Fruit fly (Drosophila melanogaster) whole organism, embryonic: ENCODE results near the gene CG31816.
A peak's percentile ranks its signal among the peaks of the same experiment; 100 is the strongest.

Source experiments
- Blimp-1 ChIP-seq: fragments of 200-800 bp; sonication (Bioruptor generic); optimal IDR thresholded peaks from 3 replicates; lab custom pipeline; 2018; ENCODE audit warnings: missing biosample characterization, missing genetic modification characterization, mild to moderate bottlenecking, moderate library complexity, missing genetic modification reagents
- CG10462 ChIP-seq: fragments of 200-800 bp; sonication (Bioruptor generic); optimal IDR thresholded peaks from 2 replicates; lab custom pipeline; 2016; ENCODE audit warnings: missing biosample characterization, missing genetic modification characterization
- CG11504 ChIP-seq: fragments of 200-800 bp; sonication (Bioruptor generic); optimal IDR thresholded peaks from 3 replicates; lab custom pipeline; 2019; ENCODE audit warnings: missing biosample characterization, mild to moderate bottlenecking, missing genetic modification characterization, moderate library complexity
- CG11696 ChIP-seq: fragments of 200-800 bp; sonication (Bioruptor generic); IDR thresholded peaks from 2 replicates; pipeline ENCODE4 v1.3.6; 2022; ENCODE audit warnings: missing biosample characterization, missing genetic modification characterization
- CG12391 ChIP-seq: fragments of 200-800 bp; sonication (Bioruptor generic); optimal IDR thresholded peaks from 3 replicates; lab custom pipeline; 2018; ENCODE audit warnings: missing biosample characterization, mild to moderate bottlenecking, missing genetic modification characterization, moderate library complexity
- CG14710 ChIP-seq: fragments of 200-800 bp; sonication (Bioruptor generic); optimal IDR thresholded peaks from 3 replicates; lab custom pipeline; 2019; ENCODE audit warnings: missing biosample characterization, mild to moderate bottlenecking, missing genetic modification characterization, moderate library complexity
- CG1647 ChIP-seq: fragments of 200-800 bp; sonication (Bioruptor generic); optimal IDR thresholded peaks from 3 replicates; lab custom pipeline; 2016; ENCODE audit warnings: missing biosample characterization, missing genetic modification characterization
- CG18476 ChIP-seq: fragments of 200-800 bp; sonication (Bioruptor generic); optimal IDR thresholded peaks from 2 replicates; lab custom pipeline; 2016; ENCODE audit warnings: missing biosample characterization, mild to moderate bottlenecking, missing genetic modification characterization
- CG31365 ChIP-seq: fragments of 200-800 bp; sonication (Bioruptor generic); optimal IDR thresholded peaks from 2 replicates; lab custom pipeline; 2018; ENCODE audit warnings: missing biosample characterization, mild to moderate bottlenecking, missing genetic modification characterization
- CG3163 ChIP-seq: fragments of 200-800 bp; sonication (Bioruptor generic); optimal IDR thresholded peaks from 3 replicates; lab custom pipeline; 2016; ENCODE audit warnings: missing biosample characterization, missing genetic modification characterization
- CG32767 ChIP-seq: fragments of 200-800 bp; sonication (Bioruptor generic); IDR thresholded peaks from 2 replicates; pipeline ENCODE4 v1.3.6; 2022; ENCODE audit warnings: missing biosample characterization, missing genetic modification characterization
- CG34224 ChIP-seq: fragments of 200-800 bp; sonication (Bioruptor generic); IDR thresholded peaks from 3 replicates; pipeline ENCODE4 v1.3.6; 2022; ENCODE audit warnings: missing biosample characterization, missing genetic modification characterization; ENCODE audit not compliant: partially characterized antibody
- CG3726 ChIP-seq: fragments of 200-800 bp; sonication (Bioruptor generic); IDR thresholded peaks from 3 replicates; pipeline ENCODE4, ENCODE4 v1.3.6; 2022; ENCODE audit warnings: missing biosample characterization, missing genetic modification characterization
- CG4360 ChIP-seq: fragments of 200-800 bp; sonication (Bioruptor generic); IDR thresholded peaks from 2 replicates; pipeline ENCODE4 v1.3.6; 2022; ENCODE audit warnings: missing biosample characterization, missing genetic modification characterization
- CG43689 ChIP-seq: fragments of 200-800 bp; sonication (Bioruptor generic); IDR thresholded peaks from 2 replicates; pipeline ENCODE4 v1.3.6; 2022; ENCODE audit warnings: missing biosample characterization, missing genetic modification characterization
- CG6689 ChIP-seq: fragments of 200-800 bp; sonication (Bioruptor generic); IDR thresholded peaks from 2 replicates; pipeline ENCODE4 v1.3.6; 2022; ENCODE audit warnings: missing biosample characterization, missing genetic modification characterization
- CG8388 ChIP-seq: fragments of 200-800 bp; sonication (Bioruptor generic); optimal IDR thresholded peaks from 2 replicates; lab custom pipeline; 2019; ENCODE audit warnings: missing biosample characterization, mild to moderate bottlenecking, missing genetic modification characterization, moderate library complexity
- CG8944 ChIP-seq: fragments of 200-800 bp; sonication (Bioruptor generic); optimal IDR thresholded peaks from 3 replicates; lab custom pipeline; 2016; ENCODE audit warnings: missing biosample characterization, missing genetic modification characterization
- Drgx ChIP-seq: fragments of 200-800 bp; sonication (Bioruptor generic); IDR thresholded peaks from 2 replicates; pipeline ENCODE4 v1.3.6; 2022; ENCODE audit warnings: missing biosample characterization, missing genetic modification characterization
- Eip74EF ChIP-seq, 2 experiments: fragments of 200-800 bp in 1 of 2; fragments of >200 bp in 1 of 2; sonication (Bioruptor generic) in 1 of 2; optimal IDR thresholded peaks; 2 replicates each; lab custom pipeline; 2017 to 2019; ENCODE audit warnings: missing biosample characterization in 2 of 2, missing genetic modification characterization in 2 of 2, mild to moderate bottlenecking in 1 of 2, moderate library complexity in 1 of 2
- Med ChIP-seq: fragments of 200-800 bp; sonication (Bioruptor generic); peaks from one replicate; lab custom pipeline; 2016; ENCODE audit warnings: missing biosample characterization, missing genetic modification characterization, mild to moderate bottlenecking, inconsistent platforms, moderate library complexity
- Sox102F ChIP-seq: fragments of 200-800 bp; sonication (Bioruptor generic); optimal IDR thresholded peaks from 2 replicates; lab custom pipeline; 2018; ENCODE audit warnings: missing biosample characterization, mild to moderate bottlenecking, missing genetic modification characterization, moderate library complexity
- Trl ChIP-seq, 3 experiments: fragments of >200 bp in 2 of 3; fragments of 200-800 bp in 1 of 3; sonication (Bioruptor generic) in 1 of 3; optimal IDR thresholded peaks; 2 replicates in 1 of 3; 3 replicates in 2 of 3; lab custom pipeline; 2016 to 2017; ENCODE audit warnings: missing biosample characterization in 1 of 3, missing genetic modification characterization in 1 of 3
- bsh ChIP-seq, 2 experiments: fragments of 200-800 bp; sonication (Bioruptor generic); optimal IDR thresholded peaks; 2 replicates each; lab custom pipeline; 2017 to 2018; ENCODE audit warnings: mild to moderate bottlenecking in 2 of 2, missing biosample characterization in 2 of 2, missing genetic modification characterization in 2 of 2, moderate library complexity in 1 of 2
- dm ChIP-seq: fragments of 200-800 bp; sonication (Bioruptor generic); optimal IDR thresholded peaks from 3 replicates; lab custom pipeline; 2016; ENCODE audit warnings: missing biosample characterization, missing genetic modification characterization
- ftz-f1 ChIP-seq: fragments of 200-800 bp; sonication (Bioruptor generic); optimal IDR thresholded peaks from 2 replicates; lab custom pipeline; 2016; ENCODE audit warnings: missing biosample characterization, missing genetic modification characterization
- hkb ChIP-seq, 2 experiments: fragments of 200-800 bp in 1 of 2; fragments of >200 bp in 1 of 2; sonication (Bioruptor generic) in 1 of 2; IDR thresholded peaks in 1 of 2; optimal IDR thresholded peaks in 1 of 2; 2 replicates each; pipeline versions ENCODE4 v1.3.6 to Lab custom; 2017 to 2022; ENCODE audit warnings: missing biosample characterization in 1 of 2, missing genetic modification characterization in 1 of 2
- lbe ChIP-seq: fragments of 200-800 bp; sonication (Bioruptor generic); optimal IDR thresholded peaks from 2 replicates; lab custom pipeline; 2016; ENCODE audit warnings: missing biosample characterization, mild to moderate bottlenecking, missing genetic modification characterization
- nom ChIP-seq: fragments of 200-800 bp; sonication (Bioruptor generic); optimal IDR thresholded peaks from 2 replicates; lab custom pipeline; 2017; ENCODE audit warnings: missing biosample characterization, missing genetic modification characterization, mild to moderate bottlenecking, moderate library complexity, missing genetic modification reagents
- sim ChIP-seq: fragments of 200-800 bp; sonication (Bioruptor generic); IDR thresholded peaks from 2 replicates; pipeline ENCODE4 v1.3.6; 2022; ENCODE audit warnings: missing biosample characterization, missing genetic modification characterization
- slp2 ChIP-seq: fragments of 200-800 bp; sonication (Bioruptor generic); optimal IDR thresholded peaks from 2 replicates; lab custom pipeline; 2016; ENCODE audit warnings: missing biosample characterization, missing genetic modification characterization
- vvl ChIP-seq: fragments of 200-800 bp; sonication (Bioruptor generic); IDR thresholded peaks from 2 replicates; pipeline ENCODE4 v1.3.6; 2022; ENCODE audit warnings: missing biosample characterization, missing genetic modification characterization
- zfh1 ChIP-seq: fragments of 200-800 bp; sonication (Bioruptor generic); IDR thresholded peaks from 3 replicates; pipeline ENCODE4 v1.3.6; 2022; ENCODE audit warnings: missing biosample characterization, missing genetic modification characterization

CG31816 gene

DNA sequence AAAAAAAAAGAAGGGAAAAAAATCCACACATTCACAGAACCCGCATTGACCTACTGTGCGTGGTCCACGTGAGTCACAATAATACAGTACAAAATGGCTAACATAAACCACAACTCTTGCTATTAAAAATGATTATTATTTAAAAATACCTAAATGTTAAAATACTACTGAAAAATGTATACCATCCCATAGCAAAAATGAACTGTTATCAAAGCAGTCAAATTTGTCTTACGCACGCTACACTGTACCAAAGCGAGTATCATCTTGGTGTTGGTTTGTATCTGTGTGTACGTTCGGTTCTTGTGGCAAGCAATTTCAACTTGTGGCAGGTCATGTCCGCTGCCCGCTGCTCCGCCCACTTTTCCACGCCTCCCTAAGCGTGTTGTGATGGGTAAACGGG lies 41.9 kb upstream of the CG31816 start (continued):
- TF ChIP-seq CG1647 (GFP tag; lab: Kevin White, UChicago) (peak; percentile 67), CG43689 (GFP tag; lab: Robert Waterston, UW) (peak; percentile 69), sim (GFP tag; lab: Robert Waterston, UW) (peak; percentile 87), slp2 (GFP tag; lab: Kevin White, UChicago) (peak; percentile 90), Sox102F (GFP tag; lab: Kevin White, UChicago) (peak; percentile 94), CG34224 (GFP tag; lab: Robert Waterston, UW) (no peak), Eip74EF (GFP tag; optimal IDR thresholded peaks at IDR 0.05; lab: Kevin White, UChicago) (peak in 1 of 2 experiments; percentile 79), CG18476 (GFP tag; lab: Kevin White, UChicago) (peak; percentile 73)

DNA sequence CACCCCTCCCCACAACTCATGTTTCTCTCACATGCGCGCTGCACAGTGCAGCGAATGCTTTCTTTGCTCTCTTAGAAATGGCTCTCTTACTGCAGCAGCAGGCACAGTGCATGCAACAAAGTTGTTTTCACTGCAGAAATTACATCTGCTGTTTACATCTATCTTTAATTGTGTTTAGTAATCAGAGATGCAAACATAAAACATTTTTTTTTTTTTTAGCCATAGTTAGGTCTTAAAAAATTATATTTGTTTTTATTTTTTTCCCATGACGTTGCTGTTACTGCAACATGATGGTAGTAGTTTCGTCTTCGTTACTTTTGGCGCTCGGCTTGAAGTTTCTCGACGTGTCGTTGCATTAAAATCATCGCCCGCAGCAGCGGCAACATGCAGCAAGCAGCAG lies 41.0 kb upstream of the CG31816 start:
- TF ChIP-seq Trl (optimal IDR thresholded peaks at IDR 0.05; lab: Kevin White, UChicago) (peak in 1 of 2 experiments; percentile 36), Trl (GFP tag; optimal IDR thresholded peaks at IDR 0.05; lab: Kevin White, UChicago) (no peak), CG8388 (GFP tag; lab: Kevin White, UChicago) (peak; percentile 80), CG12391 (no peak), CG3163 (peak; percentile 23), Drgx (GFP tag; lab: Robert Waterston, UW) (peak; percentile 33; the same call in 1 of the 2 replicates), Med (no peak)

DNA sequence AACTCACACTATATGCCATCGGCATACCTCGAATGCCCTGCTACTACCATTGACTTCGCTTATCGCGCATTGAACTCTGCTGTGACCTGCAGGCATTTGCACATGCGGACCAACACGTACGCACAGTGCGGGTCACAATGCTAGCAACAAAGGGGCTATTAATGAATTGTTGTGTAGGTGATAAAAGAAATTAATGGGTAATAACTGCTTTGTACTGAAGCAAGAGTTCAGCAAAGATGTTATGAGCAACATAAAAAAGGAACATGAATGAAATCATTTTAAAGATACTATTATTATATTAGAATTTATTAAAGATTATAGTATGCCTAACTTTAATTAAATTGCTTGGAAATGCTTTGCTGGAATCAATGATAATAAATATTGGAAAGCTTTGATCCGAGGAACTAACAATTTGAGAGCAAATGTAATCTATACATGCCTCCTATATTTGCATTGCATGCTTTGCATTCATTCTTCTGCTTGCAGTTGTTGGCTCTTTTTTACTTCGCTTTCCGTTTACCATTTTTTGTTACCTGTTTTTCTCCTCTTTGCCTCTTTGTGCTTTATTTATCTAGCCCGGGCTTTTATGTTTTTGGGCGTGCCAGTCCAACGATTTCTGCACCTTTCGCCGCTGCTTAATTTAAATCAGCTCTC lies 39.3 kb upstream of the CG31816 start:
- TF ChIP-seq CG14710 (tag; lab: Kevin White, UChicago) (no peak), CG3726 (GFP tag; lab: Robert Waterston, UW) (0 out of 3 replicates have a peak, but pooled peaks have one; percentile 37), CG6689 (GFP tag; lab: Robert Waterston, UW) (0 out of 2 replicates have a peak, but pooled peaks have one; percentile 7), CG32767 (GFP tag; lab: Robert Waterston, UW) (0 out of 2 replicates have a peak, but pooled peaks have one; percentile 20), lbe (GFP tag; lab: Kevin White, UChicago) (peak; percentile 4), CG10462 (no peak), ftz-f1 (GFP tag; lab: Kevin White, UChicago) (no peak), CG8944 (GFP tag; lab: Kevin White, UChicago) (no peak), Drgx (GFP tag; lab: Robert Waterston, UW) (peak; percentile 37; the same call in 1 of the 2 replicates), hkb (optimal IDR thresholded peaks at IDR 0.05; lab: Kevin White, UChicago) (no peak), hkb (GFP tag; IDR thresholded peaks at IDR 0.05; lab: Robert Waterston, UW) (0 out of 2 replicates have a peak, but pooled peaks have one; percentile 9), bsh (GFP tag; optimal IDR thresholded peaks at IDR 0.05; lab: Kevin White, UChicago) (peak in 1 of 2 experiments; percentile 53), Blimp-1 (GFP tag; lab: Kevin White, UChicago) (no peak), CG31365 (tag; lab: Kevin White, UChicago) (no peak), vvl (peak; percentile 25; the same call in 1 of the 2 replicates), zfh1 (GFP tag; lab: Robert Waterston, UW) (0 out of 3 replicates have a peak, but pooled peaks have one; percentile 16), CG11504 (tag; lab: Kevin White, UChicago) (peak; percentile 0), nom (GFP tag; lab: Kevin White, UChicago) (peak; percentile 32), CG11696 (peak; percentile 71)

DNA sequence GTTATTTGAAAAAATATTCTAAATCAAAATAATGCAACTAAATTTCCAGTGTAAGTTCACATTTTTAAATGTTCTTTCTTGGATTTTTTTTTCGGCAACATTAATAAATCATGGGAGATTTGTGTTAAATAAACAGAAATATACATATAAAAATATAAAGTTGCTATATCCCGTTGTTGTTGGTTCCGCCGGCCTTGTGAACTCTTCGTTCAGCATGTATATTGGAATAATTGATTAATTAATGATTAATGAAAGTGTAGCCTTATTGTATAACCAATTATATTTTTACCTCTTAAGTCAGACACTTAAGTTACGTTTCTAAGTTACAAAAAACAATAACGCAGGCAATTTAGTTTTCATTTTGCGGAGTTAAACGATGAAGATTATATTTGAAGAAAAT lies 35.1 kb upstream of the CG31816 start:
- 0 out of 2 replicates have a peak, but pooled peaks have one; percentile 16 for TF ChIP-seq CG4360
- TF ChIP-seq dm (GFP tag; lab: Kevin White, UChicago), result no peak
- TF ChIP-seq, all 482 proteins: peak for 1
